Fruit fly (Drosophila melanogaster) whole organism, pupa: ENCODE results near the gene salt.

Experiments used
- CG10348 ChIP-seq: fragments of 200-800 bp; sonication (Bioruptor generic); IDR thresholded peaks from 2 replicates; pipeline ENCODE4 v1.3.6; 2022; ENCODE audit warnings: missing biosample characterization, missing genetic modification characterization
- CG8301 ChIP-seq: fragments of 200-800 bp; sonication (Bioruptor generic); optimal IDR thresholded peaks from 2 replicates; lab custom pipeline; 2018; ENCODE audit warnings: missing biosample characterization, mild to moderate bottlenecking, missing genetic modification characterization
- Snoo ChIP-seq: fragments of 200-800 bp; sonication (Bioruptor generic); optimal IDR thresholded peaks from 3 replicates; lab custom pipeline; 2017; ENCODE audit warnings: missing biosample characterization, mild to moderate bottlenecking, missing genetic modification characterization, inconsistent platforms
- gl ChIP-seq: fragments of 200-800 bp; sonication (Bioruptor generic); optimal IDR thresholded peaks from 2 replicates; lab custom pipeline; 2018; ENCODE audit warnings: missing biosample characterization, mild to moderate bottlenecking, missing genetic modification characterization

dm6 chr3R:31709142-31709541 lies 45.4 kb downstream of the salt start:
- TF ChIP-seq gl (tag; lab: Kevin White, UChicago) (no peak), CG10348 (GFP tag; lab: Robert Waterston, UW) (peak; percentile 60; the same call in 1 of the 2 replicates), Snoo (tag; lab: Kevin White, UChicago) (no peak), CG8301 (tag; lab: Kevin White, UChicago) (peak; percentile 71)
